Fruit fly (Drosophila melanogaster) whole organism, pupa: ENCODE results near the gene CG13794.

Source experiments
- CG10348 ChIP-seq: fragments of 200-800 bp; sonication (Bioruptor generic); IDR thresholded peaks from 2 replicates; pipeline ENCODE4 v1.3.6; 2022; ENCODE audit warnings: missing biosample characterization, missing genetic modification characterization
- CG12605 ChIP-seq: fragments of 200-800 bp; sonication (Bioruptor generic); IDR thresholded peaks from 2 replicates; pipeline ENCODE4 v1.3.6; 2022; ENCODE audit warnings: missing biosample characterization, missing genetic modification characterization
- CG13204 ChIP-seq: fragments of 200-800 bp; sonication (Bioruptor generic); optimal IDR thresholded peaks from 2 replicates; lab custom pipeline; 2018; ENCODE audit warnings: missing biosample characterization, mild to moderate bottlenecking, missing genetic modification characterization, moderate library complexity
- CG14655 ChIP-seq: fragments of 200-800 bp; sonication (Bioruptor generic); optimal IDR thresholded peaks from 3 replicates; lab custom pipeline; 2017; ENCODE audit warnings: mild to moderate bottlenecking, missing biosample characterization, missing genetic modification reagents, missing genetic modification characterization
- CG15710 ChIP-seq: fragments of 200-800 bp; sonication (Bioruptor generic); optimal IDR thresholded peaks from 2 replicates; lab custom pipeline; 2018; ENCODE audit warnings: missing biosample characterization, mild to moderate bottlenecking, missing genetic modification characterization, moderate library complexity
- CG17806 ChIP-seq: fragments of 200-800 bp; sonication (Bioruptor generic); optimal IDR thresholded peaks from 2 replicates; lab custom pipeline; 2018; ENCODE audit warnings: missing biosample characterization, mild to moderate bottlenecking, missing genetic modification characterization, moderate library complexity
- CG32121 ChIP-seq: fragments of 200-800 bp; sonication (Bioruptor generic); IDR thresholded peaks from 2 replicates; pipeline ENCODE4 v1.3.6; 2022; ENCODE audit warnings: missing biosample characterization, missing genetic modification characterization
- CG34367 ChIP-seq: fragments of 200-800 bp; sonication (Bioruptor generic); optimal IDR thresholded peaks from 2 replicates; lab custom pipeline; 2018; ENCODE audit warnings: missing biosample characterization, mild to moderate bottlenecking, missing genetic modification characterization
- CG4496 ChIP-seq: fragments of 200-800 bp; sonication (Bioruptor generic); IDR thresholded peaks from 3 replicates; pipeline ENCODE4 v1.3.6; 2022; ENCODE audit warnings: missing biosample characterization, missing genetic modification characterization
- CG8159 ChIP-seq: fragments of 200-800 bp; sonication (Bioruptor generic); optimal IDR thresholded peaks from 3 replicates; lab custom pipeline; 2018; ENCODE audit warnings: missing biosample characterization, mild to moderate bottlenecking, missing genetic modification characterization, moderate library complexity
- CG8301 ChIP-seq: fragments of 200-800 bp; sonication (Bioruptor generic); optimal IDR thresholded peaks from 2 replicates; lab custom pipeline; 2018; ENCODE audit warnings: missing biosample characterization, mild to moderate bottlenecking, missing genetic modification characterization
- CG9948 ChIP-seq: fragments of 200-800 bp; sonication (Bioruptor generic); optimal IDR thresholded peaks from 2 replicates; lab custom pipeline; 2018; ENCODE audit warnings: missing biosample characterization, mild to moderate bottlenecking, missing genetic modification characterization, moderate library complexity
- D1 ChIP-seq: fragments of 200-800 bp; sonication (Bioruptor generic); optimal IDR thresholded peaks from 2 replicates; lab custom pipeline; 2018; ENCODE audit warnings: missing biosample characterization, mild to moderate bottlenecking, missing genetic modification characterization, moderate library complexity
- EcR ChIP-seq: fragments of 200-800 bp; sonication (Bioruptor generic); optimal IDR thresholded peaks from 3 replicates; lab custom pipeline; 2019; ENCODE audit warnings: missing biosample characterization, missing genetic modification characterization, mild to moderate bottlenecking, moderate library complexity, missing genetic modification reagents
- Ets98B ChIP-seq: fragments of 200-800 bp; sonication (Bioruptor generic); IDR thresholded peaks from 2 replicates; pipeline ENCODE4 v1.3.6; 2022; ENCODE audit warnings: missing biosample characterization, missing genetic modification characterization
- Pif1A ChIP-seq: fragments of 200-800 bp; sonication (Bioruptor generic); optimal IDR thresholded peaks from 3 replicates; lab custom pipeline; 2016; ENCODE audit warnings: missing biosample characterization, missing genetic modification characterization
- Pif1B ChIP-seq: fragments of 200-800 bp; sonication (Bioruptor generic); optimal IDR thresholded peaks from 3 replicates; lab custom pipeline; 2016; ENCODE audit warnings: missing biosample characterization, missing genetic modification characterization
- Snoo ChIP-seq: fragments of 200-800 bp; sonication (Bioruptor generic); optimal IDR thresholded peaks from 3 replicates; lab custom pipeline; 2017; ENCODE audit warnings: missing biosample characterization, mild to moderate bottlenecking, missing genetic modification characterization, inconsistent platforms
- fd96Ca ChIP-seq: fragments of 200-800 bp; sonication (Bioruptor generic); IDR thresholded peaks from 3 replicates; pipeline ENCODE4 v1.3.6; 2022; ENCODE audit warnings: missing biosample characterization, missing genetic modification characterization
- gl ChIP-seq: fragments of 200-800 bp; sonication (Bioruptor generic); optimal IDR thresholded peaks from 2 replicates; lab custom pipeline; 2018; ENCODE audit warnings: missing biosample characterization, mild to moderate bottlenecking, missing genetic modification characterization
- rn ChIP-seq: fragments of 200-800 bp; sonication (Bioruptor generic); IDR thresholded peaks from 2 replicates; pipeline ENCODE4 v1.3.6; 2022; ENCODE audit warnings: missing biosample characterization, missing genetic modification characterization

Gene CG13794

DNA sequence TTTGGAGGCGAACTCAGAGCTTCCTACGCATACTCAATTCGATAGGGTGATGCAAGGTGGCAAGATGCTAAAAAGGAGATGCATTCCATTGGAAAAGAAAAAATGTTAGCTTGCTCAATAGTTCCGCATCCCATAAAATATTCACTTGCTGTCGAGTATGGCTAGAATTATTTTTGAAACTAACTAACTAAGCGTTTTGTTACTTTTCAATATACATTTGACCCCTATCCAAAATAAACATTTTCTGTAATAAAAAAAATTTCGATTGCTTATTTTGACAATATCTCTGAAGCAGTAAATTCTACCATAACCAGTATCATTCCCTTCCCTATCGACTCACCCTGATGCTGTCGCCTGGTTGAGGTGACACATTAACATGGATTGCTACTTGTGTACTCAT, 19.1 kb downstream of the CG13794 start:
- 0 out of 2 replicates have a peak, but pooled peaks have one; percentile 22 for TF ChIP-seq Ets98B (GFP tag; lab: Robert Waterston, UW)
- TF ChIP-seq rn: no peak
- TF ChIP-seq gl (tag; lab: Kevin White, UChicago): peak; percentile 20
- TF ChIP-seq CG15710 (tag; lab: Kevin White, UChicago): peak; percentile 88
- TF ChIP-seq Pif1B (GFP tag; lab: Kevin White, UChicago): peak; percentile 73
- 0 out of 3 replicates have a peak, but pooled peaks have one; percentile 40 for TF ChIP-seq fd96Ca (GFP tag; lab: Robert Waterston, UW)
- no peak for TF ChIP-seq EcR
- TF ChIP-seq CG17806: peak; percentile 73
- no peak for TF ChIP-seq CG32121 (GFP tag; lab: Robert Waterston, UW)
- TF ChIP-seq CG10348 (GFP tag; lab: Robert Waterston, UW): no peak
- TF ChIP-seq CG34367: peak; percentile 60
- TF ChIP-seq CG8301 (tag; lab: Kevin White, UChicago): peak; percentile 57
- TF ChIP-seq D1 (tag; lab: Kevin White, UChicago): no peak
- TF ChIP-seq Snoo (tag; lab: Kevin White, UChicago): peak; percentile 75
- peak; percentile 20; the same call in 1 of the 2 replicates for TF ChIP-seq CG12605 (GFP tag; lab: Robert Waterston, UW)
- TF ChIP-seq CG9948: peak; percentile 38
- peak; percentile 21 for TF ChIP-seq CG13204 (GFP tag; lab: Kevin White, UChicago)
- TF ChIP-seq CG8159 (tag; lab: Kevin White, UChicago): peak; percentile 87
- peak; percentile 51 for TF ChIP-seq CG14655
- peak; percentile 79 for TF ChIP-seq Pif1A (GFP tag; lab: Kevin White, UChicago)
- peak; percentile 55; the same call in 2 of the 3 replicates for TF ChIP-seq CG4496 (GFP tag; lab: Robert Waterston, UW)

- TF ChIP-seq CG8159 (tag; lab: Kevin White, UChicago) (peak; percentile 64), CG9948 (no peak), EcR (no peak), CG8301 (tag; lab: Kevin White, UChicago) (peak; percentile 48), CG34367 (peak; percentile 27), CG17806 (peak; percentile 51), fd96Ca (GFP tag; lab: Robert Waterston, UW) (no peak), CG12605 (GFP tag; lab: Robert Waterston, UW) (no peak), D1 (tag; lab: Kevin White, UChicago) (peak; percentile 79), CG10348 (GFP tag; lab: Robert Waterston, UW) (no peak), Pif1B (GFP tag; lab: Kevin White, UChicago) (peak; percentile 61), gl (tag; lab: Kevin White, UChicago) (no peak), CG4496 (GFP tag; lab: Robert Waterston, UW) (no peak; the same call in 2 of the 3 replicates), Pif1A (GFP tag; lab: Kevin White, UChicago) (no peak), rn (peak; percentile 39; the same call in 1 of the 2 replicates), CG15710 (tag; lab: Kevin White, UChicago) (peak; percentile 28), CG32121 (GFP tag; lab: Robert Waterston, UW) (peak; percentile 16; the same call in 1 of the 2 replicates), CG14655 (peak; percentile 58), CG13204 (GFP tag; lab: Kevin White, UChicago) (no peak), Snoo (tag; lab: Kevin White, UChicago) (no peak), Ets98B (GFP tag; lab: Robert Waterston, UW) (0 out of 2 replicates have a peak, but pooled peaks have one; percentile 29)
Observed at dm6 chr2L:7702383-7703188, 20.0 kb downstream of the CG13794 start, which contains the start of gene Tep3. Gene Tep3 (plus strand): TSS chr2L:7702805.

DNA sequence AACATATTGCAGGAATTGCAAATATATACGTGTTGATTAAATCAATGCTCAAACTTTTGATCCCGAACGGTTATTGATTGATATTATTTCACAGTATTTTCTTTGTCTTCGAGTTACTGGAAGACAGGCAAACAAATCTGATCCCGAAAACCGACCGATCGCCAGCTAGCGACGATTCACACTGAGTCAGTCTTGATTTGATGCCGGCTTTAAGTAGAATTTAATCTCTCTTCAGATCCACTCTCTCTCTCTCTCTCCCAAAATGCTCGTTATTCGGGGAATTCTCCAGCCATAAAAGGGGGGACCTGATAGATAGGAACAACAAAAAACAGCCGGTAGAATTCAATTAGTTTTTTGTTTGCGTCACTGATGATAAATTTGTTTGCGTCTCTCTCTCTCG, 21.2 kb downstream of the CG13794 start, which contains the start of gene Tep2:
Gene Tep2, minus strand, starts transcription at position 185 of the 400 bp plus-strand sequence.
- TF ChIP-seq CG32121 (GFP tag; lab: Robert Waterston, UW): no peak
- no peak for TF ChIP-seq CG8159 (tag; lab: Kevin White, UChicago)
- no peak for TF ChIP-seq Pif1A (GFP tag; lab: Kevin White, UChicago)
- no peak for TF ChIP-seq fd96Ca (GFP tag; lab: Robert Waterston, UW)
- no peak for TF ChIP-seq CG12605 (GFP tag; lab: Robert Waterston, UW)
- TF ChIP-seq CG17806: no peak
- no peak for TF ChIP-seq D1 (tag; lab: Kevin White, UChicago)
- peak; percentile 19 for TF ChIP-seq EcR
- TF ChIP-seq CG8301 (tag; lab: Kevin White, UChicago): no peak
- no peak for TF ChIP-seq CG10348 (GFP tag; lab: Robert Waterston, UW)
- no peak for TF ChIP-seq Snoo (tag; lab: Kevin White, UChicago)
- TF ChIP-seq CG9948: no peak
- no peak for TF ChIP-seq CG34367
- TF ChIP-seq CG4496 (GFP tag; lab: Robert Waterston, UW): 0 out of 3 replicates have a peak, but pooled peaks have one; percentile 38
- TF ChIP-seq CG14655: no peak
- TF ChIP-seq CG15710 (tag; lab: Kevin White, UChicago): no peak
- TF ChIP-seq, all 21 proteins: peak for 2

DNA sequence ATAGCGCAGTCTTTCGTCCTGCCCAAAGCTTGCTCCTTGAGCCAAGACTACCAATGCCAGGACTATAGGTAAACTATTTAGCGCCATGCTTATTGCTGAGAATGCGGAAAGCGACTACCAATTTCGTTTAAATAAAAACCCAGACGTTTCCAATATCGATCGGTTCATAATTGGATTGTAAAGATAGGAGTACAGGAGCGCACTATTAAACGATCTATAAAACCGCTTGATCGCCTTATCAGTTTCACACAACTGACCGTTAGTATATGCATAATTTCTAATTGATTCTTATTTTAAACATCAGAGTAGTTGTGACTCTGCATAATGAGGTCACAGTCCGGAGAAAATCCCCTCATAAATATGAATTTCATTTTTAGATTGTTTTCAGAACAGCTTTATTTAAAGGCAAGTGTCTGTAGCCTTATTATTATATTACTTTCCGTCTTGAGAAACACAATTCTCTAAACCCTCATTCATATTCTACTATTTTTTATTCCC, 30.0 kb downstream of the CG13794 start, which contains the start of the genes CG7025 and CG43235:
Gene CG7025, minus strand, starts transcription at position 101 of the 498 bp plus-strand sequence.
Gene CG43235, plus strand, starts transcription at position 448 of the 498 bp plus-strand sequence.
- TF ChIP-seq CG17806 (no peak), CG15710 (tag; lab: Kevin White, UChicago) (no peak), fd96Ca (GFP tag; lab: Robert Waterston, UW) (no peak), Pif1B (GFP tag; lab: Kevin White, UChicago) (no peak), Ets98B (GFP tag; lab: Robert Waterston, UW) (no peak), Snoo (tag; lab: Kevin White, UChicago) (no peak), CG4496 (GFP tag; lab: Robert Waterston, UW) (no peak), CG10348 (GFP tag; lab: Robert Waterston, UW) (no peak)
- TF ChIP-seq, all 21 proteins: peak for 0
